Fruit fly (Drosophila melanogaster) whole organism, embryonic: Measurements from ENCODE around the gene CG32983.

ENCODE experiments used
- ATbp ChIP-seq: fragments of 200-800 bp; sonication (Bioruptor generic); optimal IDR thresholded peaks from 2 replicates; lab custom pipeline; 2017; ENCODE audit warnings: missing biosample characterization, mild to moderate bottlenecking, missing genetic modification characterization, missing genetic modification reagents
- B-H1 ChIP-seq: fragments of 200-800 bp; sonication (Bioruptor generic); IDR thresholded peaks from 3 replicates; pipeline ENCODE4 v1.3.6; 2022; ENCODE audit warnings: missing biosample characterization, missing genetic modification characterization
- BEAF-32 ChIP-seq: fragments of 200-800 bp; sonication (Bioruptor generic); optimal IDR thresholded peaks from 3 replicates; lab custom pipeline; 2017; ENCODE audit warnings: missing biosample characterization, missing genetic modification characterization, mild to moderate bottlenecking, moderate library complexity, missing genetic modification reagents
- Bdp1 ChIP-seq: fragments of 200-800 bp; sonication (Bioruptor generic); optimal IDR thresholded peaks from 3 replicates; lab custom pipeline; 2016; ENCODE audit warnings: missing biosample characterization, missing genetic modification characterization
- CG11456 ChIP-seq: fragments of 200-800 bp; sonication (Bioruptor generic); IDR thresholded peaks from 3 replicates; pipeline ENCODE4 v1.3.6; 2022; ENCODE audit warnings: missing biosample characterization, missing genetic modification characterization
- CG11504 ChIP-seq: fragments of 200-800 bp; sonication (Bioruptor generic); optimal IDR thresholded peaks from 3 replicates; lab custom pipeline; 2019; ENCODE audit warnings: missing biosample characterization, mild to moderate bottlenecking, missing genetic modification characterization, moderate library complexity
- CG12299 ChIP-seq: fragments of 200-800 bp; sonication (Bioruptor generic); optimal IDR thresholded peaks from 2 replicates; lab custom pipeline; 2018; ENCODE audit warnings: missing biosample characterization, mild to moderate bottlenecking, missing genetic modification characterization
- CG13624 ChIP-seq: fragments of 200-800 bp; sonication (Bioruptor generic); optimal IDR thresholded peaks from 2 replicates; lab custom pipeline; 2016; ENCODE audit warnings: missing biosample characterization, missing genetic modification characterization
- CG14050 ChIP-seq: fragments of 200-800 bp; sonication (Bioruptor generic); IDR thresholded peaks from 3 replicates; pipeline ENCODE4 v1.3.6; 2022; ENCODE audit warnings: missing biosample characterization, missing genetic modification characterization
- CG14860 ChIP-seq: fragments of 200-800 bp; sonication (Bioruptor generic); IDR thresholded peaks from 3 replicates; pipeline ENCODE4 v1.3.6; 2022; ENCODE audit warnings: missing biosample characterization, missing genetic modification characterization; ENCODE audit not compliant: partially characterized antibody
- CG15514 ChIP-seq: fragments of 200-800 bp; sonication (Bioruptor generic); optimal IDR thresholded peaks from 3 replicates; lab custom pipeline; 2017; ENCODE audit warnings: missing biosample characterization, missing genetic modification characterization, mild to moderate bottlenecking, moderate library complexity, missing genetic modification reagents
- CG18619 ChIP-seq: fragments of 200-800 bp; sonication (Bioruptor generic); optimal IDR thresholded peaks from 3 replicates; lab custom pipeline; 2017; ENCODE audit warnings: missing biosample characterization, mild to moderate bottlenecking, missing genetic modification characterization
- CG2199 ChIP-seq: fragments of 200-800 bp; sonication (Bioruptor generic); IDR thresholded peaks from 3 replicates; pipeline ENCODE4 v1.3.6; 2022; ENCODE audit warnings: missing biosample characterization, missing genetic modification characterization
- CG2202 ChIP-seq: fragments of 200-800 bp; sonication (Bioruptor generic); optimal IDR thresholded peaks from 2 replicates; lab custom pipeline; 2018; ENCODE audit warnings: missing biosample characterization, mild to moderate bottlenecking, missing genetic modification characterization
- CG2875 ChIP-seq: fragments of 200-800 bp; sonication (Bioruptor generic); optimal IDR thresholded peaks from 2 replicates; lab custom pipeline; 2017; ENCODE audit warnings: missing biosample characterization, mild to moderate bottlenecking, missing genetic modification characterization, missing genetic modification reagents
- CG31388 ChIP-seq: fragments of 200-800 bp; sonication (Bioruptor generic); optimal IDR thresholded peaks from 2 replicates; lab custom pipeline; 2016; ENCODE audit warnings: missing biosample characterization, missing genetic modification characterization
- CG31441 ChIP-seq: fragments of 200-800 bp; sonication (Bioruptor generic); IDR thresholded peaks from 2 replicates; pipeline ENCODE4 v1.3.6; 2022; ENCODE audit warnings: missing biosample characterization, missing genetic modification characterization
- CG32532 ChIP-seq: fragments of 200-800 bp; sonication (Bioruptor generic); IDR thresholded peaks from 2 replicates; pipeline ENCODE4 v1.3.6; 2022; ENCODE audit warnings: missing biosample characterization, missing genetic modification characterization
- CG4730 ChIP-seq: fragments of 200-800 bp; sonication (Bioruptor generic); IDR thresholded peaks from 2 replicates; pipeline ENCODE4 v1.3.6; 2022; ENCODE audit warnings: missing biosample characterization, missing genetic modification characterization
- CG6854 ChIP-seq: fragments of 200-800 bp; sonication (Bioruptor generic); optimal IDR thresholded peaks from 3 replicates; lab custom pipeline; 2017; ENCODE audit warnings: missing biosample characterization, mild to moderate bottlenecking, missing genetic modification characterization
- CG7963 ChIP-seq: fragments of 200-800 bp; sonication (Bioruptor generic); IDR thresholded peaks from 3 replicates; pipeline ENCODE4 v1.3.6; 2022; ENCODE audit warnings: missing biosample characterization, missing genetic modification characterization; ENCODE audit not compliant: partially characterized antibody
- Dll ChIP-seq: fragments of 200-800 bp; sonication (Bioruptor generic); IDR thresholded peaks from 4 replicates; pipeline ENCODE4 v1.3.6; 2022; ENCODE audit warnings: missing biosample characterization, missing genetic modification characterization; ENCODE audit not compliant: partially characterized antibody
- Dp ChIP-seq: fragments of 200-800 bp; sonication (Bioruptor generic); optimal IDR thresholded peaks from 2 replicates; lab custom pipeline; 2018; ENCODE audit warnings: missing biosample characterization, mild to moderate bottlenecking, missing genetic modification characterization, moderate library complexity
- Dref ChIP-seq: fragments of 200-800 bp; sonication (Bioruptor generic); IDR thresholded peaks from 2 replicates; pipeline ENCODE4 v1.3.6; 2022; ENCODE audit warnings: missing biosample characterization, missing genetic modification characterization
- MBD-R2 ChIP-seq: fragments of 200-800 bp; sonication (Bioruptor generic); IDR thresholded peaks from 2 replicates; pipeline ENCODE4 v1.3.6; 2022; ENCODE audit warnings: missing biosample characterization, missing genetic modification characterization
- Mrtf ChIP-seq: fragments of 200-800 bp; sonication (Bioruptor generic); IDR thresholded peaks from 3 replicates; pipeline ENCODE4 v1.3.6; 2022; ENCODE audit warnings: missing biosample characterization, missing genetic modification characterization
- NfI ChIP-seq: fragments of 200-800 bp; sonication (Bioruptor generic); optimal IDR thresholded peaks from 3 replicates; lab custom pipeline; 2018; ENCODE audit warnings: missing biosample characterization, mild to moderate bottlenecking, missing genetic modification characterization, moderate library complexity
- Opbp ChIP-seq: fragments of 200-800 bp; sonication (Bioruptor generic); IDR thresholded peaks from 3 replicates; pipeline ENCODE4 v1.3.6; 2022; ENCODE audit warnings: missing biosample characterization, missing genetic modification characterization; ENCODE audit not compliant: partially characterized antibody
- Rx ChIP-seq: fragments of 200-800 bp; sonication (Bioruptor generic); IDR thresholded peaks from 2 replicates; pipeline ENCODE4 v1.3.6; 2022; ENCODE audit warnings: missing biosample characterization, missing genetic modification characterization
- Xbp1 ChIP-seq: fragments of 200-800 bp; sonication (Bioruptor generic); optimal IDR thresholded peaks from 3 replicates; lab custom pipeline; 2016; ENCODE audit warnings: missing biosample characterization, mild to moderate bottlenecking, missing genetic modification characterization
- Xrp1 ChIP-seq: fragments of 200-800 bp; sonication (Bioruptor generic); IDR thresholded peaks from 2 replicates; pipeline ENCODE4 v1.3.6; 2022; ENCODE audit warnings: missing biosample characterization, missing genetic modification characterization
- cwo ChIP-seq: fragments of 200-800 bp; sonication (Bioruptor generic); optimal IDR thresholded peaks from 3 replicates; lab custom pipeline; 2017; ENCODE audit warnings: missing biosample characterization, missing genetic modification characterization, mild to moderate bottlenecking, moderate library complexity, missing genetic modification reagents
- dati ChIP-seq: fragments of 200-800 bp; sonication (Bioruptor generic); IDR thresholded peaks from 2 replicates; pipeline ENCODE4 v1.3.6; 2022; ENCODE audit warnings: missing biosample characterization, missing genetic modification characterization
- disco-r ChIP-seq: fragments of 200-800 bp; sonication (Bioruptor generic); optimal IDR thresholded peaks from 2 replicates; lab custom pipeline; 2016; ENCODE audit warnings: missing biosample characterization, missing genetic modification characterization
- fd3F ChIP-seq: fragments of 200-800 bp; sonication (Bioruptor generic); optimal IDR thresholded peaks from 2 replicates; lab custom pipeline; 2018; ENCODE audit warnings: missing biosample characterization, mild to moderate bottlenecking, missing genetic modification characterization, moderate library complexity
- h ChIP-seq: fragments of >200 bp; optimal IDR thresholded peaks from 2 replicates; lab custom pipeline; 2017
- hbn ChIP-seq: fragments of 200-800 bp; sonication (Bioruptor generic); IDR thresholded peaks from 2 replicates; pipeline ENCODE4 v1.3.6; 2022; ENCODE audit warnings: missing biosample characterization, missing genetic modification characterization; ENCODE audit not compliant: partially characterized antibody
- inv ChIP-seq: fragments of 200-800 bp; sonication (Bioruptor generic); IDR thresholded peaks from 2 replicates; pipeline ENCODE4 v1.3.6; 2022; ENCODE audit warnings: missing biosample characterization, missing genetic modification characterization; ENCODE audit not compliant: partially characterized antibody
- lov ChIP-seq, 2 experiments: fragments of 200-800 bp in 1 of 2; fragments of >200 bp in 1 of 2; sonication (Bioruptor generic) in 1 of 2; IDR thresholded peaks in 1 of 2; optimal IDR thresholded peaks in 1 of 2; 2 replicates in 1 of 2; 3 replicates in 1 of 2; pipeline versions ENCODE4 v1.3.6 to Lab custom; 2017 to 2022; ENCODE audit warnings: missing biosample characterization in 1 of 2, missing genetic modification characterization in 1 of 2
- maf-S ChIP-seq: fragments of 200-800 bp; sonication (Bioruptor generic); optimal IDR thresholded peaks from 2 replicates; lab custom pipeline; 2016; ENCODE audit warnings: missing biosample characterization, missing genetic modification characterization
- nau ChIP-seq: fragments of 200-800 bp; sonication (Bioruptor generic); optimal IDR thresholded peaks from 3 replicates; lab custom pipeline; 2017; ENCODE audit warnings: missing biosample characterization, mild to moderate bottlenecking, missing genetic modification characterization, missing genetic modification reagents
- pb ChIP-seq: fragments of 200-800 bp; sonication (Bioruptor generic); optimal IDR thresholded peaks from 3 replicates; lab custom pipeline; 2016; ENCODE audit warnings: missing biosample characterization, missing genetic modification characterization
- sc ChIP-seq, 3 experiments: fragments of >200 bp in 2 of 3; fragments of 200-800 bp in 1 of 3; sonication (Bioruptor generic) in 1 of 3; optimal IDR thresholded peaks; 2 replicates in 2 of 3; 3 replicates in 1 of 3; lab custom pipeline; 2017; ENCODE audit warnings: mild to moderate bottlenecking in 1 of 3, missing biosample characterization in 1 of 3, missing genetic modification characterization in 1 of 3, missing genetic modification reagents in 1 of 3
- stc ChIP-seq: fragments of 200-800 bp; sonication (Bioruptor generic); IDR thresholded peaks from 2 replicates; pipeline ENCODE4 v1.3.6; 2022; ENCODE audit warnings: missing biosample characterization, missing genetic modification characterization
- tap ChIP-seq: fragments of 200-800 bp; optimal IDR thresholded peaks from 3 replicates; lab custom pipeline; 2019; ENCODE audit warnings: missing biosample characterization, mild to moderate bottlenecking, missing genetic modification characterization, moderate library complexity
- tio ChIP-seq: fragments of 200-800 bp; sonication (Bioruptor generic); optimal IDR thresholded peaks from 2 replicates; lab custom pipeline; 2017; ENCODE audit warnings: missing biosample characterization, missing genetic modification characterization, inconsistent platforms
- trem ChIP-seq: fragments of 200-800 bp; optimal IDR thresholded peaks from 3 replicates; lab custom pipeline; 2019; ENCODE audit warnings: missing biosample characterization, mild to moderate bottlenecking, missing genetic modification characterization, moderate library complexity
- twi ChIP-seq: fragments of 200-800 bp; optimal IDR thresholded peaks from 2 replicates; lab custom pipeline; 2019; ENCODE audit warnings: missing biosample characterization, mild to moderate bottlenecking, missing genetic modification characterization, moderate library complexity
- wek ChIP-seq: fragments of 200-800 bp; sonication (Bioruptor generic); optimal IDR thresholded peaks from 3 replicates; lab custom pipeline; 2018; ENCODE audit warnings: missing biosample characterization, mild to moderate bottlenecking, missing genetic modification characterization, moderate library complexity
- yki ChIP-seq: fragments of >200 bp; optimal IDR thresholded peaks from 3 replicates; lab custom pipeline; 2018

The CG32983 gene

DNA sequence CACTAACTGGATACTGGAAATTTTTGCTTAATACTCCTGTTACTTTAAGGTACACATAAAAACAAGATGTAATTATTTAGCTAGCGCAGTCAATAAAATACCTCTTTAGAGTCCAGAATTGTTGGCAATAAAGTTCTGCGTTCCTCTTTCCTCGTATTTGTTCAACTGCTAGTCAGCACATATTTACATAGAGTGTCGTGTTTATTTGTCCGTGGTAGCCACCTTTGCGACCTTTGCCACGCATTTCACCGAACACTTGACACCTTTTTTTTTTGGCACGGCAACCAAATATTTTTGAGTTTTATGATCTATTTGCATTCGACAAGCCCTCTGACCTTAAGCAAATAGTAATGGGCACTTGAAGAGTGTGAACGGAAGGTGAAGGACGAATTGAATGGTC, 19.7 kb upstream of the CG32983 start (continued):
- TF ChIP-seq stc (GFP tag; lab: Robert Waterston, UW): peak; percentile 33; the same call in 1 of the 2 replicates
- TF ChIP-seq pb: peak; percentile 31
- no peak for TF ChIP-seq CG31388 (GFP tag; lab: Kevin White, UChicago)
- no peak for TF ChIP-seq tap (tag; lab: Kevin White, UChicago)
- peak; percentile 43; the same call in 1 of the 2 replicates for TF ChIP-seq CG31441
- no peak for TF ChIP-seq inv (GFP tag; lab: Robert Waterston, UW)
- peak; percentile 9 for TF ChIP-seq fd3F (GFP tag; lab: Kevin White, UChicago)
- TF ChIP-seq twi (tag; lab: Kevin White, UChicago): peak; percentile 85
- no peak for TF ChIP-seq Mrtf (GFP tag; lab: Robert Waterston, UW)
- TF ChIP-seq cwo (GFP tag; lab: Kevin White, UChicago): peak; percentile 50
- TF ChIP-seq CG14050 (GFP tag; lab: Robert Waterston, UW): peak; percentile 28; the same call in 1 of the 3 replicates
- no peak; the same call in 1 of the 2 replicates for TF ChIP-seq CG32532 (GFP tag; lab: Robert Waterston, UW)
- no peak for TF ChIP-seq dati
- peak; percentile 79 for TF ChIP-seq CG11456
- TF ChIP-seq tio (GFP tag; lab: Kevin White, UChicago): peak; percentile 80
- no peak for TF ChIP-seq Dref (GFP tag; lab: Robert Waterston, UW)
- peak; percentile 1 for TF ChIP-seq trem (tag; lab: Kevin White, UChicago)
- TF ChIP-seq Xrp1 (GFP tag; lab: Robert Waterston, UW): peak; percentile 85
- TF ChIP-seq Xbp1 (GFP tag; lab: Kevin White, UChicago): peak; percentile 1
- TF ChIP-seq h (lab: Kevin White, UChicago): no peak
- peak; percentile 63 for TF ChIP-seq CG13624 (GFP tag; lab: Kevin White, UChicago)
- TF ChIP-seq Dp (GFP tag; lab: Kevin White, UChicago): no peak
- TF ChIP-seq lov (optimal IDR thresholded peaks at IDR 0.05; lab: Kevin White, UChicago): no peak
- TF ChIP-seq lov (GFP tag; IDR thresholded peaks at IDR 0.05; lab: Robert Waterston, UW): peak; percentile 79; the same call in 2 of the 3 replicates
- peak; percentile 64 for TF ChIP-seq CG12299
- peak; percentile 50 for TF ChIP-seq CG6854 (GFP tag; lab: Kevin White, UChicago)
- TF ChIP-seq Rx (GFP tag; lab: Robert Waterston, UW): no peak
- no peak for TF ChIP-seq Opbp (GFP tag; lab: Robert Waterston, UW)
- TF ChIP-seq B-H1 (GFP tag; lab: Robert Waterston, UW): peak; percentile 29; the same call in 1 of the 3 replicates
- peak; percentile 94 for TF ChIP-seq ATbp (GFP tag; lab: Kevin White, UChicago)
- TF ChIP-seq CG2199: no peak
- peak; percentile 55 for TF ChIP-seq CG15514 (GFP tag; lab: Kevin White, UChicago)
- no peak for TF ChIP-seq BEAF-32
- peak; percentile 59 for TF ChIP-seq NfI (GFP tag; lab: Kevin White, UChicago)
- peak; percentile 90 for TF ChIP-seq wek (GFP tag; lab: Kevin White, UChicago)
- TF ChIP-seq Bdp1 (GFP tag; lab: Kevin White, UChicago): peak; percentile 89
- TF ChIP-seq CG2202 (tag; lab: Kevin White, UChicago): peak; percentile 98
- peak; percentile 77 for TF ChIP-seq maf-S (GFP tag; lab: Kevin White, UChicago)
- no peak for TF ChIP-seq MBD-R2 (GFP tag; lab: Robert Waterston, UW)
- peak; percentile 59 for TF ChIP-seq nau
- TF ChIP-seq yki: no peak
- peak; percentile 96 for TF ChIP-seq CG2875 (GFP tag; lab: Kevin White, UChicago)
- no peak for TF ChIP-seq CG4730 (GFP tag; lab: Robert Waterston, UW)
- TF ChIP-seq CG7963 (GFP tag; lab: Robert Waterston, UW): no peak
- no peak for TF ChIP-seq Dll
- TF ChIP-seq disco-r (GFP tag; lab: Kevin White, UChicago): peak; percentile 81
- TF ChIP-seq sc (optimal IDR thresholded peaks at IDR 0.05; lab: Kevin White, UChicago): no peak
- peak; percentile 89 for TF ChIP-seq sc (GFP tag; optimal IDR thresholded peaks at IDR 0.05; lab: Kevin White, UChicago)
- no peak for TF ChIP-seq CG11504 (tag; lab: Kevin White, UChicago)
- no peak for TF ChIP-seq hbn (GFP tag; lab: Robert Waterston, UW)
- TF ChIP-seq CG18619: peak; percentile 76
- TF ChIP-seq CG14860: no peak
